Worm (Caenorhabditis elegans) whole organism, L4 larva: Measurements from ENCODE around the gene cutl-28.

ENCODE experiments used
- D1046.2 ChIP-seq: fragments of 200-800 bp; sonication (Bioruptor generic); IDR thresholded peaks from 2 replicates; pipeline ENCODE4 v1.3.6; 2022; ENCODE audit warnings: missing genetic modification characterization, missing compliant biosample characterization
- F10B5.3 ChIP-seq: sonication (generic microtip); optimal IDR thresholded peaks from 2 replicates; lab custom pipeline; 2016; ENCODE audit warnings: mild to moderate bottlenecking, missing genetic modification characterization, missing compliant biosample characterization
- F26F4.8 ChIP-seq: fragments of 200-800 bp; sonication (Bioruptor generic); conservative IDR thresholded peaks from 2 replicates; pipeline ENCODE4 v1.3.6; 2022; ENCODE audit warnings: missing genetic modification characterization, missing compliant biosample characterization
- F44E2.7 ChIP-seq: fragments of 200-800 bp; sonication (Bioruptor generic); IDR thresholded peaks from 2 replicates; pipeline ENCODE4 v2.1.2; 2022; ENCODE audit warnings: missing genetic modification characterization, missing compliant biosample characterization
- R02D3.7 ChIP-seq: fragments of 150-350 bp; sonication (generic microtip); optimal IDR thresholded peaks from 3 replicates; lab custom pipeline; 2014; ENCODE audit warnings: missing biosample characterization, missing genetic modification characterization
- Y48G9A.11 ChIP-seq: fragments of 200-800 bp; sonication (Bioruptor generic); IDR thresholded peaks from 2 replicates; pipeline ENCODE4 v1.3.6; 2022; ENCODE audit warnings: missing genetic modification reagents, missing genetic modification characterization, missing compliant biosample characterization
- Y75B8A.6 ChIP-seq: fragments of 200-800 bp; sonication (Bioruptor generic); IDR thresholded peaks from 2 replicates; pipeline ENCODE4 v1.3.6; 2022; ENCODE audit warnings: missing genetic modification reagents, missing genetic modification characterization, missing compliant biosample characterization
- ZK337.2 ChIP-seq: fragments of 200-800 bp; sonication (Bioruptor generic); IDR thresholded peaks from 2 replicates; pipeline ENCODE4 v1.3.6; 2022; ENCODE audit warnings: missing genetic modification reagents, missing genetic modification characterization, missing compliant biosample characterization
- aly-2 ChIP-seq: sonication (generic microtip); optimal IDR thresholded peaks from 2 replicates; lab custom pipeline; 2018; ENCODE audit warnings: missing biosample characterization, missing genetic modification characterization
- arid-1 ChIP-seq: fragments of 200-800 bp; sonication (Bioruptor generic); conservative IDR thresholded peaks from 2 replicates; pipeline ENCODE4 v1.3.6; 2022; ENCODE audit warnings: missing genetic modification reagents, missing genetic modification characterization, missing compliant biosample characterization
- attf-4 ChIP-seq: sonication (generic microtip); optimal IDR thresholded peaks from 3 replicates; lab custom pipeline; 2017; ENCODE audit warnings: missing biosample characterization, missing genetic modification characterization
- ceh-44 ChIP-seq: fragments of 200-800 bp; sonication (Bioruptor generic); IDR thresholded peaks from 2 replicates; pipeline ENCODE4 v1.3.6; 2022; ENCODE audit warnings: missing genetic modification reagents, missing genetic modification characterization, missing compliant biosample characterization
- daf-16 ChIP-seq, 3 experiments: sonication (generic microtip); optimal IDR thresholded peaks; 2 replicates each; lab custom pipeline; 2016 to 2017; ENCODE audit warnings: missing genetic modification characterization in 3 of 3, missing genetic modification reagents in 3 of 3, mild to moderate bottlenecking in 2 of 3, missing compliant biosample characterization in 2 of 3, missing biosample characterization in 1 of 3, moderate library complexity in 1 of 3
- daf-19 ChIP-seq: fragments of 200-800 bp; sonication (Bioruptor generic); conservative IDR thresholded peaks from 2 replicates; pipeline ENCODE4 v1.3.6; 2022; ENCODE audit warnings: missing genetic modification characterization, missing compliant biosample characterization
- daf-8 ChIP-seq: fragments of 200-800 bp; sonication (Bioruptor generic); IDR thresholded peaks from 2 replicates; pipeline ENCODE4 v1.3.6; 2022; ENCODE audit warnings: missing genetic modification characterization, missing compliant biosample characterization
- dmd-8 ChIP-seq: fragments of 200-800 bp; sonication (Bioruptor generic); IDR thresholded peaks from 2 replicates; pipeline ENCODE4 v1.3.6; 2022; ENCODE audit warnings: missing genetic modification characterization, missing compliant biosample characterization
- dpl-1 ChIP-seq: fragments of 150-350 bp; optimal IDR thresholded peaks from 2 replicates; lab custom pipeline; 2014; ENCODE audit warnings: missing biosample characterization, missing genetic modification reagents, missing genetic modification characterization
- duxl-1 ChIP-seq: sonication (generic microtip); optimal IDR thresholded peaks from 2 replicates; lab custom pipeline; 2016; ENCODE audit warnings: mild to moderate bottlenecking, missing genetic modification characterization, moderate library complexity, missing compliant biosample characterization; ENCODE audit not compliant: poor library complexity
- egl-27 ChIP-seq: sonication (generic microtip); optimal IDR thresholded peaks from 3 replicates; lab custom pipeline; 2017; ENCODE audit warnings: missing biosample characterization, missing genetic modification reagents, missing genetic modification characterization
- fos-1 ChIP-seq: fragments of 150-350 bp; optimal IDR thresholded peaks from 2 replicates; lab custom pipeline; 2014; ENCODE audit warnings: missing biosample characterization, missing genetic modification characterization
- gei-8 ChIP-seq: fragments of 200-800 bp; sonication (Bioruptor generic); optimal IDR thresholded peaks from 2 replicates; lab custom pipeline; 2018; ENCODE audit warnings: mild to moderate bottlenecking, missing genetic modification characterization, missing compliant biosample characterization
- hlh-11 ChIP-seq: fragments of 200-800 bp; sonication (Bioruptor generic); optimal IDR thresholded peaks from 2 replicates; lab custom pipeline; 2018; ENCODE audit warnings: mild to moderate bottlenecking, missing genetic modification characterization, missing compliant biosample characterization
- lim-7 ChIP-seq: fragments of 200-800 bp; sonication (Bioruptor generic); IDR thresholded peaks from 2 replicates; pipeline ENCODE4 v1.3.6; 2022; ENCODE audit warnings: missing genetic modification characterization, missing compliant biosample characterization
- lin-13 ChIP-seq: fragments of 150-350 bp; optimal IDR thresholded peaks from 2 replicates; lab custom pipeline; 2014; ENCODE audit warnings: missing biosample characterization, missing genetic modification reagents, missing genetic modification characterization
- lin-15B ChIP-seq: fragments of 150-350 bp; sonication (generic microtip); optimal IDR thresholded peaks from 3 replicates; lab custom pipeline; 2014; ENCODE audit warnings: missing biosample characterization, missing genetic modification characterization
- lin-29 ChIP-seq: fragments of 200-800 bp; sonication (Bioruptor generic); IDR thresholded peaks from 2 replicates; pipeline ENCODE4 v1.3.6; 2022; ENCODE audit warnings: missing genetic modification reagents, missing genetic modification characterization, missing compliant biosample characterization
- lsy-2 ChIP-seq, 2 experiments: fragments of 150-350 bp in 1 of 2; sonication (generic microtip) in 1 of 2; optimal IDR thresholded peaks; 2 replicates each; lab custom pipeline; 2014 to 2017; ENCODE audit warnings: missing biosample characterization in 2 of 2, missing genetic modification characterization in 2 of 2
- mdl-1 ChIP-seq, 2 experiments: fragments of 150-350 bp in 1 of 2; sonication (generic microtip) in 1 of 2; optimal IDR thresholded peaks; 2 replicates each; lab custom pipeline; 2014 to 2017; ENCODE audit warnings: missing biosample characterization in 2 of 2, missing genetic modification characterization in 2 of 2
- mxl-2 ChIP-seq: fragments of 200-800 bp; sonication (Bioruptor generic); conservative IDR thresholded peaks from 2 replicates; pipeline ENCODE4 v1.3.6; 2022; ENCODE audit warnings: missing genetic modification reagents, missing genetic modification characterization, missing compliant biosample characterization
- mxl-3 ChIP-seq: fragments of 200-800 bp; sonication (Bioruptor generic); optimal IDR thresholded peaks from 2 replicates; lab custom pipeline; 2018; ENCODE audit warnings: mild to moderate bottlenecking, missing genetic modification characterization, missing compliant biosample characterization
- nhr-25 ChIP-seq: sonication (generic microtip); optimal IDR thresholded peaks from 2 replicates; lab custom pipeline; 2017; ENCODE audit warnings: missing genetic modification characterization, mild to moderate bottlenecking, missing compliant biosample characterization, antibody characterized with exemption, moderate library complexity, borderline replicate concordance; ENCODE audit not compliant: insufficient read depth
- nhr-42 ChIP-seq: fragments of 200-800 bp; sonication (Bioruptor generic); IDR thresholded peaks from 2 replicates; pipeline ENCODE4 v1.3.6; 2022; ENCODE audit warnings: missing genetic modification characterization, missing compliant biosample characterization
- nhr-76 ChIP-seq: fragments of 150-350 bp; optimal IDR thresholded peaks from 2 replicates; lab custom pipeline; 2014; ENCODE audit warnings: missing biosample characterization, missing genetic modification characterization
- pha-4 ChIP-seq, 2 experiments: fragments of 150-350 bp in 1 of 2; fragments of 200-800 bp in 1 of 2; sonication (Bioruptor generic) in 1 of 2; IDR thresholded peaks in 1 of 2; optimal IDR thresholded peaks in 1 of 2; 2 replicates each; pipeline versions ENCODE4 v1.3.6 to Lab custom; 2014 to 2022; ENCODE audit warnings: missing genetic modification characterization in 2 of 2, missing genetic modification reagents in 2 of 2, missing biosample characterization in 1 of 2, missing compliant biosample characterization in 1 of 2
- rbr-2 ChIP-seq: sonication (generic microtip); optimal IDR thresholded peaks from 2 replicates; lab custom pipeline; 2016; ENCODE audit warnings: missing genotype, missing genetic modification characterization, missing compliant biosample characterization
- saeg-2 ChIP-seq: fragments of 200-800 bp; sonication (Bioruptor generic); IDR thresholded peaks from 2 replicates; pipeline ENCODE4 v1.3.6; 2022; ENCODE audit warnings: missing genetic modification reagents, missing genetic modification characterization, missing compliant biosample characterization
- set-16 ChIP-seq: fragments of 200-800 bp; sonication (Bioruptor generic); IDR thresholded peaks from 2 replicates; pipeline ENCODE4 v1.3.6; 2022; ENCODE audit warnings: missing genetic modification reagents, missing genetic modification characterization, missing compliant biosample characterization
- skn-1 ChIP-seq: fragments of 150-350 bp; optimal IDR thresholded peaks from 2 replicates; lab custom pipeline; 2014; ENCODE audit warnings: missing biosample characterization, missing genetic modification characterization
- snpc-4 ChIP-seq: fragments of 150-350 bp; optimal IDR thresholded peaks from 2 replicates; lab custom pipeline; 2014; ENCODE audit warnings: missing biosample characterization, missing genetic modification characterization
- tag-97 ChIP-seq: fragments of 200-800 bp; sonication (Bioruptor generic); IDR thresholded peaks from 2 replicates; pipeline ENCODE4 v1.3.6; 2022; ENCODE audit warnings: missing genetic modification characterization, missing compliant biosample characterization
- tra-1 ChIP-seq: fragments of 200-800 bp; sonication (Bioruptor generic); IDR thresholded peaks from 2 replicates; pipeline ENCODE4 v1.3.6; 2022; ENCODE audit warnings: missing genetic modification reagents, missing genetic modification characterization, missing compliant biosample characterization
- unc-130 ChIP-seq: sonication (generic microtip); optimal IDR thresholded peaks from 2 replicates; lab custom pipeline; 2016; ENCODE audit warnings: missing genetic modification reagents, missing genetic modification characterization, missing compliant biosample characterization
- unc-39 ChIP-seq: sonication (generic microtip); optimal IDR thresholded peaks from 2 replicates; lab custom pipeline; 2017; ENCODE audit warnings: missing biosample characterization, missing genetic modification characterization
- zag-1 ChIP-seq: fragments of 150-350 bp; optimal IDR thresholded peaks from 2 replicates; lab custom pipeline; 2014; ENCODE audit warnings: missing biosample characterization, missing genetic modification characterization
- zfp-3 ChIP-seq: fragments of 200-800 bp; sonication (Bioruptor generic); conservative IDR thresholded peaks from 2 replicates; pipeline ENCODE4 v1.3.6; 2022; ENCODE audit warnings: missing genetic modification reagents, missing genetic modification characterization, missing compliant biosample characterization
- zip-2 ChIP-seq: fragments of 150-350 bp; optimal IDR thresholded peaks from 2 replicates; lab custom pipeline; 2014; ENCODE audit warnings: missing biosample characterization, missing genetic modification characterization
- ztf-11 ChIP-seq: fragments of 150-350 bp; optimal IDR thresholded peaks from 2 replicates; lab custom pipeline; 2014; ENCODE audit warnings: missing biosample characterization, missing genetic modification characterization
- ztf-7 ChIP-seq: fragments of 150-350 bp; optimal IDR thresholded peaks from 2 replicates; lab custom pipeline; 2014; ENCODE audit warnings: missing biosample characterization, missing genetic modification characterization

Gene cutl-28

ce11 chrIV:654526-655440, 29.5 kb upstream of the cutl-28 start, which contains the start of the genes rpl-15 and K11H12.8:
TSS of gene rpl-15 (minus strand) at chrIV:654576.
TSS of gene K11H12.8 (plus strand) at chrIV:655390.
- peak; percentile 98 for TF ChIP-seq D1046.2 (GFP tag; lab: Robert Waterston, UW)
- peak; percentile 98 for TF ChIP-seq ZK337.2 (GFP tag; lab: Robert Waterston, UW)
- TF ChIP-seq F44E2.7 (GFP tag; lab: Robert Waterston, UW), result peak; percentile 91; the same call in 1 of the 2 replicates
- TF ChIP-seq ceh-44, result peak; percentile 98
- peak; percentile 99 for TF ChIP-seq saeg-2 (GFP tag; lab: Robert Waterston, UW)
- TF ChIP-seq unc-39, result peak; percentile 21
- TF ChIP-seq F26F4.8 (GFP tag; lab: Robert Waterston, UW), result peak; percentile 71; the same call in 1 of the 2 replicates
- peak; percentile 97 for TF ChIP-seq R02D3.7
- peak; percentile 92 for TF ChIP-seq skn-1 (tag; lab: Kevin White, UChicago)
- peak; percentile 97 to 98 for TF ChIP-seq daf-16 (GFP tag; optimal IDR thresholded peaks at IDR 0.05; lab: Kevin White, UChicago)
- TF ChIP-seq daf-16 (tag; optimal IDR thresholded peaks at IDR 0.05; lab: Kevin White, UChicago), result peak; percentile 93
- 0 out of 2 replicates have a peak, but pooled peaks have one; percentile 44 for TF ChIP-seq daf-8 (GFP tag; lab: Robert Waterston, UW)
- peak; percentile 94 for TF ChIP-seq F10B5.3 (tag; lab: Kevin White, UChicago)
- TF ChIP-seq pha-4 (GFP tag; IDR thresholded peaks at IDR 0.05; lab: Robert Waterston, UW), result peak; percentile 99
- peak; percentile 86 for TF ChIP-seq pha-4 (tag; optimal IDR thresholded peaks at IDR 0.05; lab: Kevin White, UChicago)
- peak; percentile 94 for TF ChIP-seq mxl-2 (GFP tag; lab: Robert Waterston, UW)
- peak; percentile 100 for TF ChIP-seq lsy-2 (tag; optimal IDR thresholded peaks at IDR 0.05; lab: Kevin White, UChicago)
- peak; percentile 89; the same call in 1 of the 2 replicates for TF ChIP-seq tag-97
- TF ChIP-seq mxl-3 (GFP tag; lab: Kevin White, UChicago), result peak; percentile 99
- TF ChIP-seq ztf-11, result peak; percentile 53
- peak; percentile 100 for TF ChIP-seq zfp-3 (GFP tag; lab: Robert Waterston, UW)
- no peak for TF ChIP-seq egl-27
- TF ChIP-seq Y48G9A.11 (GFP tag; lab: Robert Waterston, UW), result peak; percentile 96
- TF ChIP-seq arid-1, result peak; percentile 99
- TF ChIP-seq zag-1 (tag; lab: Kevin White, UChicago), result peak; percentile 88
- no peak for TF ChIP-seq aly-2 (tag; lab: Kevin White, UChicago)
- TF ChIP-seq mdl-1 (tag; optimal IDR thresholded peaks at IDR 0.05; lab: Kevin White, UChicago), result peak; percentile 86 to 99
- peak; percentile 94 for TF ChIP-seq ztf-7 (tag; lab: Kevin White, UChicago)
- TF ChIP-seq duxl-1 (tag; lab: Kevin White, UChicago), result peak; percentile 98
- TF ChIP-seq tra-1 (GFP tag; lab: Robert Waterston, UW), result peak; percentile 100
- TF ChIP-seq Y75B8A.6, result peak; percentile 99
- TF ChIP-seq attf-4 (tag; lab: Kevin White, UChicago), result peak; percentile 75
- peak; percentile 100 for TF ChIP-seq hlh-11 (tag; lab: Kevin White, UChicago)
- peak; percentile 93 for TF ChIP-seq zip-2
- peak; percentile 93 for TF ChIP-seq fos-1 (tag; lab: Kevin White, UChicago)
- TF ChIP-seq unc-130 (GFP tag; lab: Kevin White, UChicago), result peak; percentile 99
- peak; percentile 89 for TF ChIP-seq gei-8 (GFP tag; lab: Kevin White, UChicago)
- peak; percentile 91 for TF ChIP-seq nhr-76 (tag; lab: Kevin White, UChicago)
- peak; percentile 90 for TF ChIP-seq lim-7 (GFP tag; lab: Robert Waterston, UW)
- peak; percentile 71 for TF ChIP-seq set-16 (GFP tag; lab: Robert Waterston, UW)
- TF ChIP-seq lin-13, result peak; percentile 99
- TF ChIP-seq nhr-25 (tag; lab: Kevin White, UChicago), result peak; percentile 98
- TF ChIP-seq lin-29 (GFP tag; lab: Robert Waterston, UW), result peak; percentile 97
- TF ChIP-seq snpc-4 (tag; lab: Kevin White, UChicago), result peak; percentile 78
- TF ChIP-seq lin-15B, result peak; percentile 96
- TF ChIP-seq nhr-42 (GFP tag; lab: Robert Waterston, UW), result peak; percentile 99
- peak; percentile 98 for TF ChIP-seq dpl-1 (GFP tag; lab: Kevin White, UChicago)
- TF ChIP-seq daf-19 (GFP tag; lab: Robert Waterston, UW), result peak; percentile 99
- TF ChIP-seq dmd-8 (GFP tag; lab: Robert Waterston, UW), result peak; percentile 93
- peak; percentile 100 for TF ChIP-seq rbr-2 (tag; lab: Kevin White, UChicago)
